Worm (Caenorhabditis elegans) whole organism, L4/young adult: ENCODE results near the gene pei-2.

Experiments
- W03F9.2 ChIP-seq: fragments of 150-350 bp; optimal IDR thresholded peaks from 2 replicates; lab custom pipeline; 2014; ENCODE audit warnings: missing biosample characterization, missing genetic modification characterization
- him-1 ChIP-seq: sonication (generic microtip); optimal IDR thresholded peaks from 2 replicates; lab custom pipeline; 2016; ENCODE audit warnings: missing genotype, missing genetic modification reagents, missing genetic modification characterization, missing compliant biosample characterization

DNA sequence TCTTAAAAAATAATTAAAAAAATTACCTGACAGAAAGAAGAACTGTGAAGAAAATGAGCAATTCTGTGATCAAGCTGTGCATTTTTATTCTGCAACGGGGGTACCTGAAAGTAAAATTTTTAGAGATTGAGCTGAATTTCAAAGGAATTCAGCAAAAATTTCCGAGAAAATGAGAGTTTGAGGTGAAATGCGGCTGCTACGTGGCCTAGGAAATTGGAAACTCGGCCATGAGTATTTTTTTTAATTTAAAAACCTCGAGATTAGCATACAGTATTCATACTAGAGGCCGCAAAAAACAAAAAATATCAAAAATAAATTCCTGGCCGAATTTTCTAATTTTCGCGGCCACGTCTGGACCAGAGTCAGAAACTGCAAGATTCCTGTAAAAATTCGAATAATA, 10.0 kb upstream of the pei-2 start, which contains the start of gene flp-34:
- no peak for TF ChIP-seq him-1 (tag; lab: Kevin White, UChicago)
- no peak for TF ChIP-seq W03F9.2 (tag; lab: Kevin White, UChicago)
